Worm (Caenorhabditis elegans) whole organism, L2 larva: ENCODE measurements around the gene Y54G2A.50.

Source experiments
- C34F6.9 ChIP-seq: fragments of 150-350 bp; optimal IDR thresholded peaks from 2 replicates; lab custom pipeline; 2014; ENCODE audit warnings: missing biosample characterization, missing genetic modification characterization
- F13H6.1 ChIP-seq: sonication (generic microtip); optimal IDR thresholded peaks from 2 replicates; lab custom pipeline; 2016; ENCODE audit warnings: missing genetic modification characterization, missing compliant biosample characterization
- alr-1 ChIP-seq: fragments of 150-350 bp; optimal IDR thresholded peaks from 2 replicates; lab custom pipeline; 2014; ENCODE audit warnings: missing biosample characterization, missing genetic modification characterization
- aly-2 ChIP-seq: fragments of 150-350 bp; optimal IDR thresholded peaks from 2 replicates; lab custom pipeline; 2014; ENCODE audit warnings: missing biosample characterization, missing genetic modification characterization
- ama-1 ChIP-seq: fragments of 150-350 bp; optimal IDR thresholded peaks from 2 replicates; lab custom pipeline; 2018; ENCODE audit warnings: inconsistent platforms
- blmp-1 ChIP-seq: sonication (generic microtip); optimal IDR thresholded peaks from 2 replicates; lab custom pipeline; 2017; ENCODE audit warnings: missing genetic modification characterization, mild to moderate bottlenecking, missing compliant biosample characterization, antibody characterized with exemption, moderate library complexity; ENCODE audit not compliant: insufficient read depth
- ceh-16 ChIP-seq: fragments of 150-350 bp; optimal IDR thresholded peaks from 2 replicates; lab custom pipeline; 2014; ENCODE audit warnings: missing biosample characterization, missing genetic modification characterization
- ceh-82 ChIP-seq: fragments of 150-350 bp; optimal IDR thresholded peaks from 2 replicates; lab custom pipeline; 2014; ENCODE audit warnings: missing biosample characterization, missing genetic modification characterization
- crh-2 ChIP-seq: sonication (generic microtip); optimal IDR thresholded peaks from 2 replicates; lab custom pipeline; 2017; ENCODE audit warnings: missing biosample characterization, missing genetic modification characterization
- dmd-4 ChIP-seq: sonication (generic microtip); optimal IDR thresholded peaks from 2 replicates; lab custom pipeline; 2017; ENCODE audit warnings: missing biosample characterization, missing genetic modification characterization
- egl-27 ChIP-seq: sonication (generic microtip); optimal IDR thresholded peaks from 3 replicates; lab custom pipeline; 2017; ENCODE audit warnings: missing biosample characterization, missing genetic modification reagents, missing genetic modification characterization
- elt-1 ChIP-seq: fragments of 150-350 bp; optimal IDR thresholded peaks from 2 replicates; lab custom pipeline; 2014; ENCODE audit warnings: missing biosample characterization, missing genetic modification characterization
- elt-3 ChIP-seq: sonication (generic microtip); optimal IDR thresholded peaks from 2 replicates; lab custom pipeline; 2017; ENCODE audit warnings: missing biosample characterization, missing genetic modification characterization
- fos-1 ChIP-seq: fragments of 150-350 bp; optimal IDR thresholded peaks from 2 replicates; lab custom pipeline; 2014; ENCODE audit warnings: missing biosample characterization, missing genetic modification characterization
- gmeb-1 ChIP-seq: fragments of 150-350 bp; optimal IDR thresholded peaks from 2 replicates; lab custom pipeline; 2014; ENCODE audit warnings: missing biosample characterization, missing genetic modification characterization
- lin-11 ChIP-seq: fragments of 150-350 bp; sonication (generic microtip); optimal IDR thresholded peaks from 2 replicates; lab custom pipeline; 2014; ENCODE audit warnings: missing biosample characterization, missing genetic modification characterization, inconsistent platforms, mixed read lengths
- lin-13 ChIP-seq: fragments of 150-350 bp; optimal IDR thresholded peaks from 2 replicates; lab custom pipeline; 2014; ENCODE audit warnings: missing biosample characterization, missing genetic modification reagents, missing genetic modification characterization
- lin-39 ChIP-seq: fragments of 150-350 bp; optimal IDR thresholded peaks from 2 replicates; lab custom pipeline; 2014; ENCODE audit warnings: missing biosample characterization, missing genetic modification reagents, missing genetic modification characterization
- lsy-2 ChIP-seq, 2 experiments: fragments of 150-350 bp in 1 of 2; sonication (generic microtip) in 1 of 2; optimal IDR thresholded peaks; 2 replicates each; lab custom pipeline; 2014 to 2017; ENCODE audit warnings: missing biosample characterization in 2 of 2, missing genetic modification characterization in 2 of 2
- mbf-1 ChIP-seq: sonication (generic microtip); optimal IDR thresholded peaks from 2 replicates; lab custom pipeline; 2017; ENCODE audit warnings: missing biosample characterization, missing genetic modification characterization
- nhr-10 ChIP-seq: sonication (generic microtip); optimal IDR thresholded peaks from 2 replicates; lab custom pipeline; 2017; ENCODE audit warnings: missing biosample characterization, missing genetic modification characterization
- nhr-11 ChIP-seq: fragments of 150-350 bp; optimal IDR thresholded peaks from 2 replicates; lab custom pipeline; 2014; ENCODE audit warnings: missing biosample characterization, missing genetic modification characterization
- nhr-129 ChIP-seq: fragments of 150-350 bp; optimal IDR thresholded peaks from 2 replicates; lab custom pipeline; 2014; ENCODE audit warnings: missing biosample characterization, missing genetic modification characterization
- nhr-21 ChIP-seq: fragments of 150-350 bp; optimal IDR thresholded peaks from 2 replicates; lab custom pipeline; 2014; ENCODE audit warnings: missing biosample characterization, missing genetic modification characterization
- nhr-25 ChIP-seq: fragments of 150-350 bp; sonication (generic microtip); optimal IDR thresholded peaks from 3 replicates; lab custom pipeline; 2014; ENCODE audit warnings: missing biosample characterization, missing genetic modification characterization
- nhr-6 ChIP-seq: fragments of 150-350 bp; optimal IDR thresholded peaks from 2 replicates; lab custom pipeline; 2014; ENCODE audit warnings: missing biosample characterization, missing genetic modification characterization
- nhr-77 ChIP-seq: fragments of 150-350 bp; optimal IDR thresholded peaks from 2 replicates; lab custom pipeline; 2014; ENCODE audit warnings: missing biosample characterization, missing genetic modification characterization
- sem-4 ChIP-seq: fragments of 150-350 bp; optimal IDR thresholded peaks from 2 replicates; lab custom pipeline; 2014; ENCODE audit warnings: missing biosample characterization, missing genetic modification reagents, missing genetic modification characterization
- skn-1 ChIP-seq: sonication (generic microtip); optimal IDR thresholded peaks from 2 replicates; lab custom pipeline; 2017; ENCODE audit warnings: missing biosample characterization, missing genetic modification characterization
- sma-3 ChIP-seq: sonication (generic microtip); optimal IDR thresholded peaks from 2 replicates; lab custom pipeline; 2016; ENCODE audit warnings: missing genetic modification reagents, missing genetic modification characterization, missing compliant biosample characterization
- sma-9 ChIP-seq, 2 experiments: fragments of 150-350 bp in 1 of 2; sonication (generic microtip) in 1 of 2; optimal IDR thresholded peaks; 2 replicates each; lab custom pipeline; 2014 to 2016; ENCODE audit warnings: missing genetic modification characterization in 2 of 2, mild to moderate bottlenecking in 1 of 2, missing biosample characterization in 1 of 2, missing compliant biosample characterization in 1 of 2, missing genetic modification reagents in 1 of 2, moderate library complexity in 1 of 2
- snpc-4 ChIP-seq: fragments of 150-350 bp; optimal IDR thresholded peaks from 2 replicates; lab custom pipeline; 2014; ENCODE audit warnings: missing biosample characterization, missing genetic modification characterization
- unc-39 ChIP-seq: fragments of 150-350 bp; optimal IDR thresholded peaks from 2 replicates; lab custom pipeline; 2014; ENCODE audit warnings: missing biosample characterization, missing genetic modification characterization
- unc-55 ChIP-seq: fragments of 150-350 bp; sonication (generic microtip); optimal IDR thresholded peaks from 3 replicates; lab custom pipeline; 2014; ENCODE audit warnings: missing biosample characterization, missing genetic modification reagents, missing genetic modification characterization
- zag-1 ChIP-seq: fragments of 150-350 bp; optimal IDR thresholded peaks from 2 replicates; lab custom pipeline; 2014; ENCODE audit warnings: missing biosample characterization, missing genetic modification characterization
- ztf-11 ChIP-seq: sonication (generic microtip); optimal IDR thresholded peaks from 2 replicates; lab custom pipeline; 2017; ENCODE audit warnings: missing biosample characterization, missing genetic modification characterization

Gene Y54G2A.50

DNA sequence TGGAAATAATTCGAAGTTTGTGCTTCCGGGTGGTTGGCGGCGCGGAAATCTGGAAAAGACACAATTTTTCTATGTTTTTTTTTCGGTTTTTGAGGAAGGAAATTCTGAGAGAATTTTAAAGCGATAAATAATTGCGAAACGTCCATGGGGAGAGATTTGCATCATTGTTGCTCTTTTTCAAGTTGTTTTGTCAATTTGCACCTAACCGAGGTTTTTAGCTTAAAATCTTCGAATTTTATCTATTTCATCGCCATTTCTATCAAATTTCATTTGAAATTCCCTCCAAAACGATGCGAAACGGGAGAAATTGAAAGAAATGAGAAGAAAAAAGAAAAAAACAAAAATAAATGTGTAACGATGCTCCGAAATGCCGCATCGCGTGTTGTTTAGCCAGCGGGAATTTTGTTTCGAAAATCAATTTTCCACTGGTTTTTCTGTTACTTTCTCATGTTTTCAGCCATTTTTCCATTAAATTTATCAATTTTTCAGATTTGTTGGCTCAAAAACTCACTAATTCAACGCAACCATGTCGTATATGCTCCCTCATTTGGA, 27.4 kb upstream of the Y54G2A.50 start, which contains the start of the genes nprt-1 and dib-1:
Gene nprt-1, minus strand, starts transcription at position 51 of the 552 bp plus-strand sequence.
Gene dib-1, plus strand, starts transcription at position 482 of the 552 bp plus-strand sequence.
- TF ChIP-seq elt-1 (tag; lab: Kevin White, UChicago) (no peak), nhr-25 (tag; lab: Kevin White, UChicago) (peak; percentile 35), nhr-6 (tag; lab: Kevin White, UChicago) (peak; percentile 12), nhr-10 (tag; lab: Kevin White, UChicago) (no peak), unc-39 (tag; lab: Kevin White, UChicago) (no peak), ztf-11 (tag; lab: Kevin White, UChicago) (no peak), zag-1 (tag; lab: Kevin White, UChicago) (no peak), skn-1 (tag; lab: Kevin White, UChicago) (no peak), fos-1 (tag; lab: Kevin White, UChicago) (peak; percentile 3), elt-3 (tag; lab: Kevin White, UChicago) (no peak), nhr-129 (tag; lab: Kevin White, UChicago) (peak; percentile 64), crh-2 (tag; lab: Kevin White, UChicago) (peak; percentile 64), lsy-2 (tag; optimal IDR thresholded peaks at IDR 0.05; lab: Kevin White, UChicago) (peak; percentile 52 to 79), ceh-16 (no peak), aly-2 (no peak), nhr-11 (tag; lab: Kevin White, UChicago) (no peak), sem-4 (tag; lab: Kevin White, UChicago) (no peak), gmeb-1 (tag; lab: Kevin White, UChicago) (peak; percentile 86), lin-13 (peak; percentile 73), blmp-1 (tag; lab: Kevin White, UChicago) (no peak), nhr-21 (tag; lab: Kevin White, UChicago) (peak; percentile 7), sma-9 (GFP tag; optimal IDR thresholded peaks at IDR 0.05; lab: Kevin White, UChicago) (peak; percentile 21), sma-9 (tag; optimal IDR thresholded peaks at IDR 0.05; lab: Kevin White, UChicago) (no peak), alr-1 (no peak), unc-55 (GFP tag; lab: Kevin White, UChicago) (peak; percentile 87), C34F6.9 (tag; lab: Kevin White, UChicago) (peak; percentile 71)
- TF ChIP-seq, all 48 proteins: peak for 12

ce11 chrIV:2891535-2892233, 26.1 kb upstream of the Y54G2A.50 start:
- TF ChIP-seq ama-1 (lab: Kevin White, UChicago), result no peak

DNA sequence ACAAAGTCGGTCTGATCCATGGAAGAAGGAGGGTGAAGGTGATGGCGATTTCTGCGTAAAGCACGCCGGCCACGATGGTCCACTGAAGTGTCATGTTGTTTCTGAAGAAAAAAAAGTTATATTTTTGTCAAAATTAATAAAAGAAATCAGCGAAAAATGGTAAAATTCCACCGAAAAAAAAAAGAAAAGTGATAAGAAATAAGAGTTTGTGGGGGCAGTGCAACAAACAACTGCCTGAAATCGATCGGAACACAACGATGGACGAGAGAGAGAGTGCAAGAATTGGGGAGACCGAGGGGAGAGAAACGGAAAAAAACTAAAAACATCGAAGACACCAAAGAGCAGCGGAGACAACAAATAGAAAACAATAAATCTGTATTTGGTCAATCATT, 25.4 kb upstream of the Y54G2A.50 start, which contains the start of gene Y54G2A.18:
Gene Y54G2A.18, minus strand, starts transcription at position 101 of the 392 bp plus-strand sequence.
- no peak for TF ChIP-seq lin-39
- TF ChIP-seq C34F6.9 (tag; lab: Kevin White, UChicago), result peak; percentile 15
- no peak for TF ChIP-seq ceh-82 (tag; lab: Kevin White, UChicago)
- TF ChIP-seq, all 48 proteins: peak for 1

ce11 chrIV:2892787-2893485, 24.9 kb upstream of the Y54G2A.50 start:
- no peak for TF ChIP-seq sma-3
- TF ChIP-seq lin-11, result no peak
- no peak for TF ChIP-seq elt-3 (tag; lab: Kevin White, UChicago)
- TF ChIP-seq unc-55 (GFP tag; lab: Kevin White, UChicago), result no peak
- no peak for TF ChIP-seq F13H6.1 (tag; lab: Kevin White, UChicago)
- TF ChIP-seq aly-2, result no peak
- no peak for TF ChIP-seq snpc-4 (tag; lab: Kevin White, UChicago)
- no peak for TF ChIP-seq ama-1 (lab: Kevin White, UChicago)
- TF ChIP-seq mbf-1 (tag; lab: Kevin White, UChicago), result no peak
- no peak for TF ChIP-seq egl-27 (tag; lab: Kevin White, UChicago)
- no peak for TF ChIP-seq nhr-77 (tag; lab: Kevin White, UChicago)
- TF ChIP-seq ceh-82 (tag; lab: Kevin White, UChicago), result no peak
- no peak for TF ChIP-seq lsy-2 (tag; optimal IDR thresholded peaks at IDR 0.05; lab: Kevin White, UChicago)
- TF ChIP-seq dmd-4 (tag; lab: Kevin White, UChicago), result no peak
- no peak for TF ChIP-seq zag-1 (tag; lab: Kevin White, UChicago)
